Worm (Caenorhabditis elegans) whole organism, L4 larva: ENCODE measurements around the gene Y71H2AM.14.

Source experiments
- D1046.2 ChIP-seq: fragments of 200-800 bp; sonication (Bioruptor generic); IDR thresholded peaks from 2 replicates; pipeline ENCODE4 v1.3.6; 2022; ENCODE audit warnings: missing genetic modification characterization, missing compliant biosample characterization
- F26F4.8 ChIP-seq: fragments of 200-800 bp; sonication (Bioruptor generic); conservative IDR thresholded peaks from 2 replicates; pipeline ENCODE4 v1.3.6; 2022; ENCODE audit warnings: missing genetic modification characterization, missing compliant biosample characterization
- T26A8.4 ChIP-seq: fragments of 200-800 bp; sonication (Bioruptor generic); IDR thresholded peaks from 2 replicates; pipeline ENCODE4 v1.3.6; 2022; ENCODE audit warnings: missing genetic modification characterization, missing compliant biosample characterization
- Y48G9A.11 ChIP-seq: fragments of 200-800 bp; sonication (Bioruptor generic); IDR thresholded peaks from 2 replicates; pipeline ENCODE4 v1.3.6; 2022; ENCODE audit warnings: missing genetic modification reagents, missing genetic modification characterization, missing compliant biosample characterization
- aha-1 ChIP-seq: fragments of 150-350 bp; peaks from one replicate; lab custom pipeline; 2014; ENCODE audit warnings: missing biosample characterization, missing genetic modification characterization
- ceh-82 ChIP-seq: sonication (generic microtip); optimal IDR thresholded peaks from 2 replicates; lab custom pipeline; 2017; ENCODE audit warnings: missing biosample characterization, missing genetic modification characterization
- daf-16 ChIP-seq, 3 experiments: sonication (generic microtip); optimal IDR thresholded peaks; 2 replicates each; lab custom pipeline; 2016 to 2017; ENCODE audit warnings: missing genetic modification characterization in 3 of 3, missing genetic modification reagents in 3 of 3, mild to moderate bottlenecking in 2 of 3, missing compliant biosample characterization in 2 of 3, missing biosample characterization in 1 of 3, moderate library complexity in 1 of 3
- dpl-1 ChIP-seq: fragments of 150-350 bp; optimal IDR thresholded peaks from 2 replicates; lab custom pipeline; 2014; ENCODE audit warnings: missing biosample characterization, missing genetic modification reagents, missing genetic modification characterization
- egl-27 ChIP-seq: sonication (generic microtip); optimal IDR thresholded peaks from 3 replicates; lab custom pipeline; 2017; ENCODE audit warnings: missing biosample characterization, missing genetic modification reagents, missing genetic modification characterization
- fkh-10 ChIP-seq: fragments of 150-350 bp; optimal IDR thresholded peaks from 2 replicates; lab custom pipeline; 2014; ENCODE audit warnings: missing biosample characterization, missing genetic modification reagents, missing genetic modification characterization
- fos-1 ChIP-seq: fragments of 150-350 bp; optimal IDR thresholded peaks from 2 replicates; lab custom pipeline; 2014; ENCODE audit warnings: missing biosample characterization, missing genetic modification characterization
- gei-8 ChIP-seq: fragments of 200-800 bp; sonication (Bioruptor generic); optimal IDR thresholded peaks from 2 replicates; lab custom pipeline; 2018; ENCODE audit warnings: mild to moderate bottlenecking, missing genetic modification characterization, missing compliant biosample characterization
- hif-1 ChIP-seq, 2 experiments: sonication (generic microtip); optimal IDR thresholded peaks; 2 replicates each; lab custom pipeline; 2016 to 2017; ENCODE audit warnings: missing compliant biosample characterization in 2 of 2, missing genetic modification characterization in 2 of 2, missing genetic modification reagents in 2 of 2, missing genotype in 2 of 2, mild to moderate bottlenecking in 1 of 2
- hlh-11 ChIP-seq: fragments of 200-800 bp; sonication (Bioruptor generic); optimal IDR thresholded peaks from 2 replicates; lab custom pipeline; 2018; ENCODE audit warnings: mild to moderate bottlenecking, missing genetic modification characterization, missing compliant biosample characterization
- hlh-30 ChIP-seq: sonication (generic microtip); optimal IDR thresholded peaks from 2 replicates; lab custom pipeline; 2017; ENCODE audit warnings: antibody characterized with exemption, mild to moderate bottlenecking, missing genetic modification characterization, missing compliant biosample characterization; ENCODE audit not compliant: insufficient read depth
- hmg-1.1 ChIP-seq: fragments of 200-800 bp; sonication (Bioruptor generic); IDR thresholded peaks from 2 replicates; pipeline ENCODE4 v1.3.6; 2022; ENCODE audit warnings: missing genetic modification reagents, missing genetic modification characterization, missing compliant biosample characterization
- lin-13 ChIP-seq: fragments of 150-350 bp; optimal IDR thresholded peaks from 2 replicates; lab custom pipeline; 2014; ENCODE audit warnings: missing biosample characterization, missing genetic modification reagents, missing genetic modification characterization
- lin-38 ChIP-seq: fragments of 200-800 bp; sonication (Bioruptor generic); IDR thresholded peaks from 2 replicates; pipeline ENCODE4 v1.3.6; 2022; ENCODE audit warnings: missing genetic modification reagents, missing genetic modification characterization, missing compliant biosample characterization
- lin-39 ChIP-seq: fragments of 150-350 bp; optimal IDR thresholded peaks from 2 replicates; lab custom pipeline; 2014; ENCODE audit warnings: missing biosample characterization, missing genetic modification reagents, missing genetic modification characterization
- lsy-2 ChIP-seq, 2 experiments: fragments of 150-350 bp in 1 of 2; sonication (generic microtip) in 1 of 2; optimal IDR thresholded peaks; 2 replicates each; lab custom pipeline; 2014 to 2017; ENCODE audit warnings: missing biosample characterization in 2 of 2, missing genetic modification characterization in 2 of 2
- madf-5 ChIP-seq, 2 experiments: fragments of 200-800 bp; sonication (Bioruptor generic); IDR thresholded peaks; 2 replicates each; pipeline ENCODE4 v1.3.6; 2022; ENCODE audit warnings: missing compliant biosample characterization in 2 of 2, missing genetic modification characterization in 2 of 2
- mdl-1 ChIP-seq, 2 experiments: fragments of 150-350 bp in 1 of 2; sonication (generic microtip) in 1 of 2; optimal IDR thresholded peaks; 2 replicates each; lab custom pipeline; 2014 to 2017; ENCODE audit warnings: missing biosample characterization in 2 of 2, missing genetic modification characterization in 2 of 2
- mdt-29 ChIP-seq: fragments of 200-800 bp; sonication (Bioruptor generic); IDR thresholded peaks from 2 replicates; pipeline ENCODE4 v1.3.6; 2022; ENCODE audit warnings: missing genetic modification reagents, missing genetic modification characterization, missing compliant biosample characterization
- mep-1 ChIP-seq: fragments of 150-350 bp; sonication (generic microtip); optimal IDR thresholded peaks from 3 replicates; lab custom pipeline; 2014; ENCODE audit warnings: missing biosample characterization, missing genetic modification characterization
- mes-2 ChIP-seq: sonication (generic microtip); optimal IDR thresholded peaks from 2 replicates; lab custom pipeline; 2016; ENCODE audit warnings: missing genotype, mild to moderate bottlenecking, missing genetic modification characterization, missing compliant biosample characterization; ENCODE audit not compliant: poor library complexity, severe bottlenecking
- mxl-2 ChIP-seq: fragments of 200-800 bp; sonication (Bioruptor generic); conservative IDR thresholded peaks from 2 replicates; pipeline ENCODE4 v1.3.6; 2022; ENCODE audit warnings: missing genetic modification reagents, missing genetic modification characterization, missing compliant biosample characterization
- nhr-76 ChIP-seq: fragments of 150-350 bp; optimal IDR thresholded peaks from 2 replicates; lab custom pipeline; 2014; ENCODE audit warnings: missing biosample characterization, missing genetic modification characterization
- pha-4 ChIP-seq, 2 experiments: fragments of 150-350 bp in 1 of 2; fragments of 200-800 bp in 1 of 2; sonication (Bioruptor generic) in 1 of 2; IDR thresholded peaks in 1 of 2; optimal IDR thresholded peaks in 1 of 2; 2 replicates each; pipeline versions ENCODE4 v1.3.6 to Lab custom; 2014 to 2022; ENCODE audit warnings: missing genetic modification characterization in 2 of 2, missing genetic modification reagents in 2 of 2, missing biosample characterization in 1 of 2, missing compliant biosample characterization in 1 of 2
- rbr-2 ChIP-seq: sonication (generic microtip); optimal IDR thresholded peaks from 2 replicates; lab custom pipeline; 2016; ENCODE audit warnings: missing genotype, missing genetic modification characterization, missing compliant biosample characterization
- set-16 ChIP-seq: fragments of 200-800 bp; sonication (Bioruptor generic); IDR thresholded peaks from 2 replicates; pipeline ENCODE4 v1.3.6; 2022; ENCODE audit warnings: missing genetic modification reagents, missing genetic modification characterization, missing compliant biosample characterization
- unc-62 ChIP-seq, 3 experiments: fragments of 150-350 bp in 1 of 3; sonication (generic microtip); optimal IDR thresholded peaks in 2 of 3; peaks in 1 of 3; 1 replicate in 1 of 3; 2 replicates in 2 of 3; lab custom pipeline; 2014 to 2017; ENCODE audit warnings: missing biosample characterization in 3 of 3, missing genetic modification characterization in 3 of 3, missing genetic modification reagents in 3 of 3, missing genotype in 1 of 3
- vab-7 ChIP-seq: fragments of 200-800 bp; sonication (Bioruptor generic); IDR thresholded peaks from 2 replicates; pipeline ENCODE4 v1.3.6; 2022; ENCODE audit warnings: missing genetic modification reagents, missing genetic modification characterization, missing compliant biosample characterization
- ztf-11 ChIP-seq: fragments of 150-350 bp; optimal IDR thresholded peaks from 2 replicates; lab custom pipeline; 2014; ENCODE audit warnings: missing biosample characterization, missing genetic modification characterization

Gene Y71H2AM.14

ce11 chrIII:2781833-2782232 is 35.4 kb upstream of the Y71H2AM.14 start:
- peak; percentile 43 for TF ChIP-seq aha-1 (tag; lab: Kevin White, UChicago)
- TF ChIP-seq dpl-1 = no peak
- TF ChIP-seq vab-7 (GFP tag; lab: Robert Waterston, UW) = no peak
- TF ChIP-seq mdt-29 = no peak
- TF ChIP-seq nhr-76 = no peak
- TF ChIP-seq Y48G9A.11 (GFP tag; lab: Robert Waterston, UW) = 0 out of 2 replicates have a peak, but pooled peaks have one; percentile 19
- no peak for TF ChIP-seq mxl-2

- TF ChIP-seq dpl-1 (peak; percentile 76), hmg-1.1 (GFP tag; lab: Robert Waterston, UW) (0 out of 2 replicates have a peak, but pooled peaks have one; percentile 27), rbr-2 (tag; lab: Kevin White, UChicago) (peak; percentile 21), hlh-11 (tag; lab: Kevin White, UChicago) (peak; percentile 3), daf-16 (GFP tag; optimal IDR thresholded peaks at IDR 0.05; lab: Kevin White, UChicago) (no peak), daf-16 (tag; optimal IDR thresholded peaks at IDR 0.05; lab: Kevin White, UChicago) (peak; percentile 13), pha-4 (GFP tag; IDR thresholded peaks at IDR 0.05; lab: Robert Waterston, UW) (no peak), pha-4 (tag; optimal IDR thresholded peaks at IDR 0.05; lab: Kevin White, UChicago) (peak; percentile 79), lin-38 (peak; percentile 73), lsy-2 (tag; optimal IDR thresholded peaks at IDR 0.05; lab: Kevin White, UChicago) (peak; percentile 90 to 99), gei-8 (GFP tag; lab: Kevin White, UChicago) (no peak), lin-39 (tag; lab: Kevin White, UChicago) (no peak), lin-13 (GFP tag; lab: Kevin White, UChicago) (no peak), fkh-10 (GFP tag; lab: Kevin White, UChicago) (peak; percentile 18), mep-1 (peak; percentile 28), mes-2 (peak; percentile 66)
Observed at ce11 chrIII:2780793-2781192, 34.3 kb upstream of the Y71H2AM.14 start, which contains the start of gene Y71H2AM.6. Gene Y71H2AM.6, plus strand, starts transcription at chrIII:2781056.

ce11 chrIII:2780283-2780682 is 33.8 kb upstream of the Y71H2AM.14 start:
- peak; percentile 38 for TF ChIP-seq hlh-30
- TF ChIP-seq mes-2 = no peak
- TF ChIP-seq mdl-1 (tag; optimal IDR thresholded peaks at IDR 0.05; lab: Kevin White, UChicago) = peak; percentile 5 to 8
- TF ChIP-seq, all 104 proteins: peak for 2

ce11 chrIII:2778655-2779054 is 32.2 kb upstream of the Y71H2AM.14 start, which contains the start of gene laf-1:
Gene laf-1, minus strand, starts transcription at chrIII:2779053.
- TF ChIP-seq egl-27 (tag; lab: Kevin White, UChicago) (no peak), F26F4.8 (GFP tag; lab: Robert Waterston, UW) (no peak), D1046.2 (no peak), T26A8.4 (no peak), ceh-82 (tag; lab: Kevin White, UChicago) (no peak), hif-1 (tag; optimal IDR thresholded peaks at IDR 0.05; lab: Kevin White, UChicago) (no peak), fos-1 (tag; lab: Kevin White, UChicago) (no peak), madf-5 (GFP tag; IDR thresholded peaks at IDR 0.05; lab: Robert Waterston, UW) (no peak), lin-38 (no peak), mdt-29 (no peak), unc-62 (GFP tag; optimal IDR thresholded peaks at IDR 0.05 in 1 of 2; lab: Kevin White, UChicago) (peak in 1 of 2 experiments; percentile 50), unc-62 (tag; optimal IDR thresholded peaks at IDR 0.05; lab: Kevin White, UChicago) (no peak), ztf-11 (tag; lab: Kevin White, UChicago) (no peak), mes-2 (no peak), Y48G9A.11 (GFP tag; lab: Robert Waterston, UW) (no peak), set-16 (peak; percentile 87)
